Fruit fly (Drosophila melanogaster) whole organism, embryonic: ENCODE results near the gene CG7029.

Source experiments
- Asciz ChIP-seq: fragments of 200-800 bp; sonication (Bioruptor generic); optimal IDR thresholded peaks from 2 replicates; lab custom pipeline; 2017; ENCODE audit warnings: missing biosample characterization, mild to moderate bottlenecking, missing genetic modification characterization, missing genetic modification reagents
- Bdp1 ChIP-seq: fragments of 200-800 bp; sonication (Bioruptor generic); optimal IDR thresholded peaks from 3 replicates; lab custom pipeline; 2016; ENCODE audit warnings: missing biosample characterization, missing genetic modification characterization
- BtbVII ChIP-seq: fragments of 200-800 bp; sonication (Bioruptor generic); optimal IDR thresholded peaks from 3 replicates; lab custom pipeline; 2017; ENCODE audit warnings: missing biosample characterization, mild to moderate bottlenecking, missing genetic modification characterization
- Bteb2 ChIP-seq: fragments of 200-800 bp; sonication (Bioruptor generic); optimal IDR thresholded peaks from 2 replicates; lab custom pipeline; 2016; ENCODE audit warnings: missing biosample characterization, missing genetic modification characterization
- CG11695 ChIP-seq: fragments of 200-800 bp; sonication (Bioruptor generic); IDR thresholded peaks from 3 replicates; pipeline ENCODE4 v1.3.6; 2022; ENCODE audit warnings: missing biosample characterization, missing genetic modification characterization
- CG12299 ChIP-seq: fragments of 200-800 bp; sonication (Bioruptor generic); optimal IDR thresholded peaks from 2 replicates; lab custom pipeline; 2018; ENCODE audit warnings: missing biosample characterization, mild to moderate bottlenecking, missing genetic modification characterization
- CG12391 ChIP-seq: fragments of 200-800 bp; sonication (Bioruptor generic); optimal IDR thresholded peaks from 3 replicates; lab custom pipeline; 2018; ENCODE audit warnings: missing biosample characterization, mild to moderate bottlenecking, missing genetic modification characterization, moderate library complexity
- CG17612 ChIP-seq: fragments of 200-800 bp; sonication (Bioruptor generic); IDR thresholded peaks from 2 replicates; pipeline ENCODE4 v1.3.6; 2022; ENCODE audit warnings: missing biosample characterization, missing genetic modification characterization
- CG18619 ChIP-seq: fragments of 200-800 bp; sonication (Bioruptor generic); optimal IDR thresholded peaks from 3 replicates; lab custom pipeline; 2017; ENCODE audit warnings: missing biosample characterization, mild to moderate bottlenecking, missing genetic modification characterization
- CG2120 ChIP-seq: fragments of 200-800 bp; sonication (Bioruptor generic); optimal IDR thresholded peaks from 3 replicates; lab custom pipeline; 2016; ENCODE audit warnings: missing biosample characterization, missing genetic modification characterization
- CG32767 ChIP-seq: fragments of 200-800 bp; sonication (Bioruptor generic); IDR thresholded peaks from 2 replicates; pipeline ENCODE4 v1.3.6; 2022; ENCODE audit warnings: missing biosample characterization, missing genetic modification characterization
- CG33213 ChIP-seq: fragments of 200-800 bp; sonication (Bioruptor generic); optimal IDR thresholded peaks from 3 replicates; lab custom pipeline; 2016; ENCODE audit warnings: missing biosample characterization, missing genetic modification characterization
- CG3726 ChIP-seq: fragments of 200-800 bp; sonication (Bioruptor generic); IDR thresholded peaks from 3 replicates; pipeline ENCODE4, ENCODE4 v1.3.6; 2022; ENCODE audit warnings: missing biosample characterization, missing genetic modification characterization
- CG4854 ChIP-seq: fragments of 200-800 bp; sonication (Bioruptor generic); optimal IDR thresholded peaks from 2 replicates; lab custom pipeline; 2016; ENCODE audit warnings: missing biosample characterization, missing genetic modification characterization, inconsistent platforms
- CG5953 ChIP-seq: fragments of 200-800 bp; sonication (Bioruptor generic); IDR thresholded peaks from 2 replicates; pipeline ENCODE4 v1.3.6; 2022; ENCODE audit warnings: missing biosample characterization, missing genetic modification characterization
- CG7839 ChIP-seq: fragments of 200-800 bp; sonication (Bioruptor generic); optimal IDR thresholded peaks from 3 replicates; lab custom pipeline; 2018; ENCODE audit warnings: missing biosample characterization, mild to moderate bottlenecking, missing genetic modification characterization, moderate library complexity
- CG8388 ChIP-seq: fragments of 200-800 bp; sonication (Bioruptor generic); optimal IDR thresholded peaks from 2 replicates; lab custom pipeline; 2019; ENCODE audit warnings: missing biosample characterization, mild to moderate bottlenecking, missing genetic modification characterization, moderate library complexity
- CG8765 ChIP-seq: fragments of 200-800 bp; sonication (Bioruptor generic); IDR thresholded peaks from 2 replicates; pipeline ENCODE4 v1.3.6; 2022; ENCODE audit warnings: missing biosample characterization, missing genetic modification characterization
- CHES-1-like ChIP-seq: fragments of 200-800 bp; sonication (Bioruptor generic); optimal IDR thresholded peaks from 2 replicates; lab custom pipeline; 2016; ENCODE audit warnings: missing biosample characterization, missing genetic modification characterization
- Camta ChIP-seq: fragments of 200-800 bp; sonication (Bioruptor generic); optimal IDR thresholded peaks from 2 replicates; lab custom pipeline; 2016; ENCODE audit warnings: missing biosample characterization, missing genetic modification characterization
- CrebB ChIP-seq: fragments of 200-800 bp; sonication (Bioruptor generic); optimal IDR thresholded peaks from 3 replicates; lab custom pipeline; 2018; ENCODE audit warnings: missing biosample characterization, mild to moderate bottlenecking, missing genetic modification characterization
- Dek ChIP-seq: fragments of 200-800 bp; sonication (Bioruptor generic); optimal IDR thresholded peaks from 3 replicates; lab custom pipeline; 2019; ENCODE audit warnings: missing biosample characterization, mild to moderate bottlenecking, missing genetic modification characterization, moderate library complexity
- Dp ChIP-seq: fragments of 200-800 bp; sonication (Bioruptor generic); optimal IDR thresholded peaks from 2 replicates; lab custom pipeline; 2018; ENCODE audit warnings: missing biosample characterization, mild to moderate bottlenecking, missing genetic modification characterization, moderate library complexity
- Fer1 ChIP-seq: fragments of 200-800 bp; sonication (Bioruptor generic); optimal IDR thresholded peaks from 2 replicates; lab custom pipeline; 2017; ENCODE audit warnings: missing biosample characterization, mild to moderate bottlenecking, missing genetic modification characterization
- Hmx ChIP-seq: fragments of 200-800 bp; sonication (Bioruptor generic); optimal IDR thresholded peaks from 2 replicates; lab custom pipeline; 2016; ENCODE audit warnings: missing biosample characterization, missing genetic modification characterization
- Jarid2 ChIP-seq: fragments of 200-800 bp; sonication (Bioruptor generic); optimal IDR thresholded peaks from 3 replicates; lab custom pipeline; 2017; ENCODE audit warnings: mild to moderate bottlenecking, missing biosample characterization, missing genetic modification reagents, missing genetic modification characterization
- Lpt ChIP-seq: fragments of >200 bp; optimal IDR thresholded peaks from 2 replicates; lab custom pipeline; 2018; ENCODE audit warnings: missing biosample characterization, missing genetic modification characterization
- MESR4 ChIP-seq: fragments of 200-800 bp; sonication (Bioruptor generic); optimal IDR thresholded peaks from 2 replicates; lab custom pipeline; 2018; ENCODE audit warnings: missing biosample characterization, mild to moderate bottlenecking, missing genetic modification characterization, moderate library complexity
- Max ChIP-seq: fragments of 200-800 bp; sonication (Bioruptor generic); optimal IDR thresholded peaks from 2 replicates; lab custom pipeline; 2016; ENCODE audit warnings: missing biosample characterization, mild to moderate bottlenecking, missing genetic modification characterization
- Meics ChIP-seq: fragments of 200-800 bp; sonication (Bioruptor generic); optimal IDR thresholded peaks from 2 replicates; lab custom pipeline; 2017; ENCODE audit warnings: missing biosample characterization, mild to moderate bottlenecking, missing genetic modification characterization
- Nf-YC ChIP-seq: fragments of 200-800 bp; optimal IDR thresholded peaks from 3 replicates; lab custom pipeline; 2019; ENCODE audit warnings: missing biosample characterization, mild to moderate bottlenecking, missing genetic modification characterization, moderate library complexity
- Opbp ChIP-seq: fragments of 200-800 bp; sonication (Bioruptor generic); IDR thresholded peaks from 3 replicates; pipeline ENCODE4 v1.3.6; 2022; ENCODE audit warnings: missing biosample characterization, missing genetic modification characterization; ENCODE audit not compliant: partially characterized antibody
- Ptx1 ChIP-seq: fragments of 200-800 bp; sonication (Bioruptor generic); IDR thresholded peaks from 2 replicates; pipeline ENCODE4 v1.3.6; 2022; ENCODE audit warnings: missing biosample characterization, missing genetic modification characterization
- Tbp ChIP-seq: fragments of >200 bp; optimal IDR thresholded peaks from 2 replicates; lab custom pipeline; 2018; ENCODE audit warnings: missing biosample characterization, missing genetic modification characterization
- bigmax ChIP-seq: fragments of 200-800 bp; sonication (Bioruptor generic); optimal IDR thresholded peaks from 2 replicates; lab custom pipeline; 2018; ENCODE audit warnings: missing biosample characterization, mild to moderate bottlenecking, missing genetic modification characterization
- btn ChIP-seq: fragments of 200-800 bp; sonication (Bioruptor generic); optimal IDR thresholded peaks from 2 replicates; lab custom pipeline; 2016; ENCODE audit warnings: missing biosample characterization, missing genetic modification characterization
- caup ChIP-seq: fragments of 200-800 bp; sonication (Bioruptor generic); optimal IDR thresholded peaks from 3 replicates; lab custom pipeline; 2017; ENCODE audit warnings: missing biosample characterization, mild to moderate bottlenecking, missing genetic modification characterization, moderate library complexity; ENCODE audit not compliant: severe bottlenecking
- cg ChIP-seq: fragments of 200-800 bp; sonication (Bioruptor generic); optimal IDR thresholded peaks from 3 replicates; lab custom pipeline; 2019; ENCODE audit warnings: missing biosample characterization, mild to moderate bottlenecking, missing genetic modification characterization, moderate library complexity
- corto ChIP-seq: fragments of 200-800 bp; sonication (Bioruptor generic); optimal IDR thresholded peaks from 2 replicates; lab custom pipeline; 2016; ENCODE audit warnings: missing biosample characterization, mild to moderate bottlenecking, missing genetic modification characterization, moderate library complexity
- dati ChIP-seq: fragments of 200-800 bp; sonication (Bioruptor generic); IDR thresholded peaks from 2 replicates; pipeline ENCODE4 v1.3.6; 2022; ENCODE audit warnings: missing biosample characterization, missing genetic modification characterization
- fu2 ChIP-seq: fragments of 200-800 bp; sonication (Bioruptor generic); optimal IDR thresholded peaks from 2 replicates; lab custom pipeline; 2016; ENCODE audit warnings: missing biosample characterization, missing genetic modification characterization
- her ChIP-seq: fragments of 200-800 bp; sonication (Bioruptor generic); optimal IDR thresholded peaks from 2 replicates; lab custom pipeline; 2016; ENCODE audit warnings: missing biosample characterization, missing genetic modification characterization
- ind ChIP-seq: fragments of 200-800 bp; sonication (Bioruptor generic); optimal IDR thresholded peaks from 3 replicates; lab custom pipeline; 2016; ENCODE audit warnings: missing biosample characterization, missing genetic modification characterization
- kah ChIP-seq: fragments of 200-800 bp; sonication (Bioruptor generic); optimal IDR thresholded peaks from 2 replicates; lab custom pipeline; 2018; ENCODE audit warnings: missing biosample characterization, mild to moderate bottlenecking, missing genetic modification characterization
- nerfin-1 ChIP-seq: fragments of 200-800 bp; sonication (Bioruptor generic); optimal IDR thresholded peaks from 3 replicates; lab custom pipeline; 2019; ENCODE audit warnings: missing biosample characterization, mild to moderate bottlenecking, missing genetic modification characterization, moderate library complexity
- nom ChIP-seq: fragments of 200-800 bp; sonication (Bioruptor generic); optimal IDR thresholded peaks from 2 replicates; lab custom pipeline; 2017; ENCODE audit warnings: missing biosample characterization, missing genetic modification characterization, mild to moderate bottlenecking, moderate library complexity, missing genetic modification reagents
- seq ChIP-seq: fragments of 200-800 bp; sonication (Bioruptor generic); IDR thresholded peaks from 2 replicates; pipeline ENCODE4 v1.3.6; 2022; ENCODE audit warnings: missing biosample characterization, missing genetic modification characterization
- sima ChIP-seq: fragments of 200-800 bp; sonication (Bioruptor generic); optimal IDR thresholded peaks from 2 replicates; lab custom pipeline; 2016; ENCODE audit warnings: missing biosample characterization, missing genetic modification characterization
- ssp ChIP-seq: fragments of 200-800 bp; sonication (Bioruptor generic); IDR thresholded peaks from 2 replicates; pipeline ENCODE4 v1.3.6; 2022; ENCODE audit warnings: missing biosample characterization, missing genetic modification characterization
- unc-4 ChIP-seq: fragments of 200-800 bp; sonication (Bioruptor generic); IDR thresholded peaks from 2 replicates; pipeline ENCODE4 v1.3.6; 2022; ENCODE audit warnings: missing biosample characterization, missing genetic modification characterization; ENCODE audit not compliant: partially characterized antibody

CG7029 gene

dm6 chr3R:22750534-22750947 lies at the start of gene CG7029, which contains the start of the genes rumi and Usp12-46:
Gene CG7029, plus strand, starts transcription at chr3R:22750901.
Gene rumi, minus strand, starts transcription at chr3R:22750597.
Gene Usp12-46, plus strand, starts transcription at chr3R:22750901.
- TF ChIP-seq Hmx (GFP tag; lab: Kevin White, UChicago) (peak; percentile 72), Bteb2 (GFP tag; lab: Kevin White, UChicago) (peak; percentile 90), CG17612 (GFP tag; lab: Robert Waterston, UW) (peak; percentile 62; the same call in 1 of the 2 replicates), Lpt (GFP tag; lab: Kevin White, UChicago) (no peak), CG7839 (peak; percentile 85), seq (0 out of 2 replicates have a peak, but pooled peaks have one; percentile 55), Ptx1 (peak; percentile 83), Dek (peak; percentile 82), MESR4 (GFP tag; lab: Kevin White, UChicago) (no peak), CG18619 (GFP tag; lab: Kevin White, UChicago) (peak; percentile 83), CG5953 (GFP tag; lab: Robert Waterston, UW) (peak; percentile 77), Camta (GFP tag; lab: Kevin White, UChicago) (peak; percentile 90), Opbp (GFP tag; lab: Robert Waterston, UW) (peak; percentile 61), Tbp (GFP tag; lab: Kevin White, UChicago) (no peak), CG32767 (GFP tag; lab: Robert Waterston, UW) (peak; percentile 85), nerfin-1 (tag; lab: Kevin White, UChicago) (peak; percentile 78), Dp (peak; percentile 44), Bdp1 (peak; percentile 82), CG8765 (GFP tag; lab: Robert Waterston, UW) (peak; percentile 82), dati (0 out of 2 replicates have a peak, but pooled peaks have one; percentile 39), sima (GFP tag; lab: Kevin White, UChicago) (no peak), her (GFP tag; lab: Kevin White, UChicago) (peak; percentile 79), Fer1 (peak; percentile 75), CG12299 (tag; lab: Kevin White, UChicago) (peak; percentile 79), CG4854 (GFP tag; lab: Kevin White, UChicago) (peak; percentile 84), CG33213 (GFP tag; lab: Kevin White, UChicago) (peak; percentile 90), Jarid2 (GFP tag; lab: Kevin White, UChicago) (no peak), CHES-1-like (GFP tag; lab: Kevin White, UChicago) (peak; percentile 97), CG12391 (peak; percentile 92), ind (GFP tag; lab: Kevin White, UChicago) (peak; percentile 88), Max (GFP tag; lab: Kevin White, UChicago) (peak; percentile 80), CrebB (peak; percentile 74), corto (GFP tag; lab: Kevin White, UChicago) (no peak), CG3726 (peak; percentile 76; the same call in 2 of the 3 replicates), Asciz (peak; percentile 44), ssp (GFP tag; lab: Robert Waterston, UW) (peak; percentile 75), fu2 (peak; percentile 90), CG2120 (peak; percentile 93), cg (GFP tag; lab: Kevin White, UChicago) (no peak), nom (GFP tag; lab: Kevin White, UChicago) (peak; percentile 58), Meics (GFP tag; lab: Kevin White, UChicago) (peak; percentile 75), unc-4 (GFP tag; lab: Robert Waterston, UW) (peak; percentile 82), btn (GFP tag; lab: Kevin White, UChicago) (peak; percentile 72), Nf-YC (tag; lab: Kevin White, UChicago) (peak; percentile 74), CG11695 (GFP tag; lab: Robert Waterston, UW) (peak; percentile 73; the same call in 2 of the 3 replicates), kah (GFP tag; lab: Kevin White, UChicago) (no peak), bigmax (GFP tag; lab: Kevin White, UChicago) (no peak), BtbVII (GFP tag; lab: Kevin White, UChicago) (no peak), caup (peak; percentile 73), CG8388 (GFP tag; lab: Kevin White, UChicago) (peak; percentile 86)
